Fruit fly (Drosophila melanogaster): ENCODE results near the gene CG5404.

Gene CG5404

DNA sequence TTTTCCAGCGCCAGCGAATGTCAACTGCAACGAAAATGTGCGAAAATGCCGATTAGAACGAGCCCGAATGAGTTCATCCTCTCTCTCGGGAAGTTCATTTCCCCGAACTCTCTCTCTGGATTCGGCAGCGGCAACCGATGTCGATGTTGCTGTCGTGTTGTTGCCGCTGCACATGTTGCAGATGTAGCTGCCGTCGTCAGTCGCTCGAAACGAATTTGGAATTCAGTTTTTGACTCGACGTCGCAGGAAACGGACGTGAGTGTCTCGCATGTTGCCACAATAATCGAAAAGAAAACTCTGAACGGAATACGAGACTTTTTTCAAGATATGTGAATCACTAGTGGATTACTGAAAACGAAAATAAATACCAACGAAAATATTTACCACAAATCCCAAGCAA, 38.5 kb upstream of the CG5404 start, which contains the start of gene pxb (continued):
- TF ChIP-seq lilli (GFP tag; optimal IDR thresholded peaks at IDR 0.05) = no peak
- no peak for TF ChIP-seq CG17612 (GFP tag; IDR thresholded peaks at IDR 0.05)
- peak; percentile 21; the same call in 1 of the 2 replicates for TF ChIP-seq CG8765 (GFP tag; IDR thresholded peaks at IDR 0.05)
- TF ChIP-seq Deaf1 (tag; optimal IDR thresholded peaks at IDR 0.05) = peak; percentile 97
- TF ChIP-seq bowl (GFP tag; IDR thresholded peaks at IDR 0.05) = peak; percentile 11; the same call in 1 of the 2 replicates
- TF ChIP-seq Adf1 (GFP tag; IDR thresholded peaks at IDR 0.05) = no peak
- no peak for TF ChIP-seq tap (tag; optimal IDR thresholded peaks at IDR 0.05)
- no peak for TF ChIP-seq CG6254 (GFP tag; optimal IDR thresholded peaks at IDR 0.05)
- TF ChIP-seq D (optimal IDR thresholded peaks at IDR 0.05) = no peak
- no peak for TF ChIP-seq D (GFP tag; optimal IDR thresholded peaks at IDR 0.05)
- no peak for TF ChIP-seq CG5245 (GFP tag; optimal IDR thresholded peaks at IDR 0.05)
- no peak for TF ChIP-seq Lhr (GFP tag; optimal IDR thresholded peaks at IDR 0.05)
- no peak for TF ChIP-seq CG11723 (GFP tag; optimal IDR thresholded peaks at IDR 0.05)
- peak; percentile 21 for TF ChIP-seq CG12391 (tag; optimal IDR thresholded peaks at IDR 0.05)
- TF ChIP-seq CG34224 (GFP tag; IDR thresholded peaks at IDR 0.05; ENCODE audit: partially characterized antibody) = no peak
- no peak for TF ChIP-seq chn (GFP tag; optimal IDR thresholded peaks at IDR 0.05)
- TF ChIP-seq CG10979 (tag; optimal IDR thresholded peaks at IDR 0.05) = peak; percentile 23
- peak; percentile 22 for TF ChIP-seq grau (tag; optimal IDR thresholded peaks at IDR 0.05)
- no peak for TF ChIP-seq CG7357 (GFP tag; IDR thresholded peaks at IDR 0.05)
- no peak for TF ChIP-seq BEAF-32 (GFP tag; optimal IDR thresholded peaks at IDR 0.05)
- TF ChIP-seq Poxn (GFP tag; IDR thresholded peaks at IDR 0.05) = no peak
- TF ChIP-seq CG6272 (GFP tag; IDR thresholded peaks at IDR 0.05) = no peak
- no peak for TF ChIP-seq GATAe (GFP tag; conservative IDR thresholded peaks at IDR 0.05)
- no peak for TF ChIP-seq CG10543 (GFP tag; optimal IDR thresholded peaks at IDR 0.05)
- TF ChIP-seq CG8281 (tag; optimal IDR thresholded peaks at IDR 0.05) = no peak
- no peak for TF ChIP-seq CG12104 (GFP tag; optimal IDR thresholded peaks at IDR 0.05)
- TF ChIP-seq jing (GFP tag; optimal IDR thresholded peaks at IDR 0.05) = peak; percentile 47
- TF ChIP-seq CG14050 (GFP tag; IDR thresholded peaks at IDR 0.05) = no peak
- TF ChIP-seq kah (GFP tag; optimal IDR thresholded peaks at IDR 0.05) = no peak
- no peak for TF ChIP-seq CG9727 (GFP tag; optimal IDR thresholded peaks at IDR 0.05)
- TF ChIP-seq repo (GFP tag; optimal IDR thresholded peaks at IDR 0.05) = no peak
- peak; percentile 43; the same call in 1 of the 2 replicates for TF ChIP-seq CG1024 (GFP tag; IDR thresholded peaks at IDR 0.05)
- no peak for TF ChIP-seq CG4730 (GFP tag; IDR thresholded peaks at IDR 0.05)
- TF ChIP-seq Lpt (GFP tag; optimal IDR thresholded peaks at IDR 0.05) = no peak
- TF ChIP-seq CG7987 (GFP tag; optimal IDR thresholded peaks at IDR 0.05) = no peak
- TF ChIP-seq wek (GFP tag; optimal IDR thresholded peaks at IDR 0.05) = peak; percentile 58
- TF ChIP-seq CoRest (tag; optimal IDR thresholded peaks at IDR 0.05) = peak; percentile 1
- no peak for TF ChIP-seq inv (GFP tag; IDR thresholded peaks at IDR 0.05; ENCODE audit: partially characterized antibody)
- TF ChIP-seq CG14710 (tag; optimal IDR thresholded peaks at IDR 0.05) = peak; percentile 10
- no peak for TF ChIP-seq cato (GFP tag; optimal IDR thresholded peaks at IDR 0.05; ENCODE audit: borderline replicate concordance)
- TF ChIP-seq CG7745 (tag; optimal IDR thresholded peaks at IDR 0.05) = peak; percentile 46
- TF ChIP-seq CG17829 (tag; optimal IDR thresholded peaks at IDR 0.05) = peak; percentile 44
- TF ChIP-seq luna (GFP tag; optimal IDR thresholded peaks at IDR 0.05) = no peak
- no peak for TF ChIP-seq Sox102F (GFP tag; optimal IDR thresholded peaks at IDR 0.05)
- TF ChIP-seq CG17385 (GFP tag; optimal IDR thresholded peaks at IDR 0.05) = peak; percentile 20
- no peak for TF ChIP-seq NC2α (GFP tag; optimal IDR thresholded peaks at IDR 0.05)
- TF ChIP-seq ash1 (GFP tag; optimal IDR thresholded peaks at IDR 0.05) = peak; percentile 18
- no peak for TF ChIP-seq CG9817 (tag; optimal IDR thresholded peaks at IDR 0.05)
- TF ChIP-seq gsb-n (tag; optimal IDR thresholded peaks at IDR 0.05) = peak; percentile 78
- no peak for TF ChIP-seq dmrt11E (tag; optimal IDR thresholded peaks at IDR 0.05)
- TF ChIP-seq cad (GFP tag; optimal IDR thresholded peaks at IDR 0.05) = no peak

Data from whole organism, embryonic.